Worm (Caenorhabditis elegans): ENCODE data around the gene W02F12.4.

Gene W02F12.4

ce11 chrV:6722378-6722777 lies 15.6 kb upstream of the W02F12.4 start, which contains the start of gene ZC487.2:
ZC487.2 (minus strand) TSS chrV:6722478.
- TF ChIP-seq ref-1 (GFP tag; conservative IDR thresholded peaks at IDR 0.05), result no peak
- no peak for TF ChIP-seq med-1 (GFP tag; optimal IDR thresholded peaks at IDR 0.05; ENCODE audit: insufficient read depth)
- TF ChIP-seq cog-1 (tag; optimal IDR thresholded peaks at IDR 0.05), result no peak
- TF ChIP-seq flt-1 (GFP tag; IDR thresholded peaks at IDR 0.05), result no peak
- no peak for TF ChIP-seq tab-1 (GFP tag; IDR thresholded peaks at IDR 0.05)
- no peak for TF ChIP-seq T22C8.4 (GFP tag; IDR thresholded peaks at IDR 0.05)
- no peak for TF ChIP-seq klf-2 (GFP tag; conservative IDR thresholded peaks at IDR 0.05)
- TF ChIP-seq ztf-29 (GFP tag; IDR thresholded peaks at IDR 0.05), result no peak
- no peak for TF ChIP-seq ztf-23 (GFP tag; IDR thresholded peaks at IDR 0.05)

ce11 chrV:6718232-6718631 lies 11.5 kb upstream of the W02F12.4 start, which contains the start of gene srg-30:
srg-30 (minus strand) TSS chrV:6718332.
- TF ChIP-seq cog-1 (tag; optimal IDR thresholded peaks at IDR 0.05) (no peak), ztf-23 (GFP tag; IDR thresholded peaks at IDR 0.05) (no peak), ref-1 (GFP tag; conservative IDR thresholded peaks at IDR 0.05) (no peak), med-1 (GFP tag; optimal IDR thresholded peaks at IDR 0.05; ENCODE audit: insufficient read depth) (no peak), tab-1 (GFP tag; IDR thresholded peaks at IDR 0.05) (no peak)

- TF ChIP-seq tab-1 (GFP tag; IDR thresholded peaks at IDR 0.05) (no peak), klf-2 (GFP tag; conservative IDR thresholded peaks at IDR 0.05) (no peak), flt-1 (GFP tag; IDR thresholded peaks at IDR 0.05) (no peak), ref-1 (GFP tag; conservative IDR thresholded peaks at IDR 0.05) (no peak), T22C8.4 (GFP tag; IDR thresholded peaks at IDR 0.05) (no peak), med-1 (GFP tag; optimal IDR thresholded peaks at IDR 0.05; ENCODE audit: insufficient read depth) (no peak)
Measured at ce11 chrV:6710462-6710861, 3.7 kb upstream of the W02F12.4 start, which contains the start of gene sna-1. sna-1 (minus strand) TSS chrV:6710679.

- TF ChIP-seq ztf-29 (GFP tag; IDR thresholded peaks at IDR 0.05) (no peak), flt-1 (GFP tag; IDR thresholded peaks at IDR 0.05) (peak; percentile 73), ref-1 (GFP tag; conservative IDR thresholded peaks at IDR 0.05) (0 out of 2 replicates have a peak, but pooled peaks have one; percentile 23), med-1 (GFP tag; optimal IDR thresholded peaks at IDR 0.05; ENCODE audit: insufficient read depth) (peak; percentile 77), klf-2 (GFP tag; conservative IDR thresholded peaks at IDR 0.05) (0 out of 2 replicates have a peak, but pooled peaks have one; percentile 28), cog-1 (tag; optimal IDR thresholded peaks at IDR 0.05) (no peak), T22C8.4 (GFP tag; IDR thresholded peaks at IDR 0.05) (no peak), ztf-23 (GFP tag; IDR thresholded peaks at IDR 0.05) (peak; percentile 82), tab-1 (GFP tag; IDR thresholded peaks at IDR 0.05) (peak; percentile 80)
Measured at ce11 chrV:6709050-6709683, 2.4 kb upstream of the W02F12.4 start, which contains the start of gene dlst-1. dlst-1 (minus strand) TSS chrV:6709101.

- TF ChIP-seq med-1 (GFP tag; optimal IDR thresholded peaks at IDR 0.05; ENCODE audit: insufficient read depth) (no peak), klf-2 (GFP tag; conservative IDR thresholded peaks at IDR 0.05) (no peak), flt-1 (GFP tag; IDR thresholded peaks at IDR 0.05) (no peak), tab-1 (GFP tag; IDR thresholded peaks at IDR 0.05) (no peak), ref-1 (GFP tag; conservative IDR thresholded peaks at IDR 0.05) (no peak), ztf-23 (GFP tag; IDR thresholded peaks at IDR 0.05) (no peak)
Measured at ce11 chrV:6705367-6705766, 1.4 kb downstream of the W02F12.4 start.

- TF ChIP-seq med-1 (GFP tag; optimal IDR thresholded peaks at IDR 0.05; ENCODE audit: insufficient read depth) (no peak), tab-1 (GFP tag; IDR thresholded peaks at IDR 0.05) (no peak), klf-2 (GFP tag; conservative IDR thresholded peaks at IDR 0.05) (no peak), T22C8.4 (GFP tag; IDR thresholded peaks at IDR 0.05) (no peak), ref-1 (GFP tag; conservative IDR thresholded peaks at IDR 0.05) (no peak), ztf-23 (GFP tag; IDR thresholded peaks at IDR 0.05) (no peak), flt-1 (GFP tag; IDR thresholded peaks at IDR 0.05) (no peak), cog-1 (tag; optimal IDR thresholded peaks at IDR 0.05) (no peak), ztf-29 (GFP tag; IDR thresholded peaks at IDR 0.05) (no peak)
Measured at ce11 chrV:6704482-6704881, 2.3 kb downstream of the W02F12.4 start.

- no peak for TF ChIP-seq cog-1 (tag; optimal IDR thresholded peaks at IDR 0.05)
Measured at ce11 chrV:6702692-6703091, 4.0 kb downstream of the W02F12.4 start, which contains the start of gene era-1. era-1 (plus strand) TSS chrV:6703057.

- TF ChIP-seq cog-1 (tag; optimal IDR thresholded peaks at IDR 0.05) (no peak), T22C8.4 (GFP tag; IDR thresholded peaks at IDR 0.05) (no peak), ztf-23 (GFP tag; IDR thresholded peaks at IDR 0.05) (no peak), flt-1 (GFP tag; IDR thresholded peaks at IDR 0.05) (no peak), ref-1 (GFP tag; conservative IDR thresholded peaks at IDR 0.05) (no peak), ztf-29 (GFP tag; IDR thresholded peaks at IDR 0.05) (no peak), klf-2 (GFP tag; conservative IDR thresholded peaks at IDR 0.05) (no peak), med-1 (GFP tag; optimal IDR thresholded peaks at IDR 0.05; ENCODE audit: insufficient read depth) (no peak), tab-1 (GFP tag; IDR thresholded peaks at IDR 0.05) (no peak)
Measured at ce11 chrV:6699833-6700232, 6.9 kb downstream of the W02F12.4 start.

- TF ChIP-seq flt-1 (GFP tag; IDR thresholded peaks at IDR 0.05) (no peak), tab-1 (GFP tag; IDR thresholded peaks at IDR 0.05) (no peak), T22C8.4 (GFP tag; IDR thresholded peaks at IDR 0.05) (no peak), ref-1 (GFP tag; conservative IDR thresholded peaks at IDR 0.05) (no peak)
Measured at ce11 chrV:6699021-6699420, 7.7 kb downstream of the W02F12.4 start.

- TF ChIP-seq ztf-23 (GFP tag; IDR thresholded peaks at IDR 0.05) (no peak), cog-1 (tag; optimal IDR thresholded peaks at IDR 0.05) (no peak), T22C8.4 (GFP tag; IDR thresholded peaks at IDR 0.05) (no peak), klf-2 (GFP tag; conservative IDR thresholded peaks at IDR 0.05) (no peak), med-1 (GFP tag; optimal IDR thresholded peaks at IDR 0.05; ENCODE audit: insufficient read depth) (no peak), ref-1 (GFP tag; conservative IDR thresholded peaks at IDR 0.05) (no peak), flt-1 (GFP tag; IDR thresholded peaks at IDR 0.05) (no peak), tab-1 (GFP tag; IDR thresholded peaks at IDR 0.05) (no peak), ztf-29 (GFP tag; IDR thresholded peaks at IDR 0.05) (no peak)
Measured at ce11 chrV:6697552-6697951, 9.2 kb downstream of the W02F12.4 start, which contains the start of gene W02F12.2. W02F12.2 (minus strand) TSS chrV:6697652.

Measured in whole organism, midembryonic.